Fruit fly (Drosophila melanogaster) whole organism, adult: ENCODE measurements around the gene CG33645.

Experiments used
- CG12768 ChIP-seq: fragments of 200-800 bp; sonication (Bioruptor generic); optimal IDR thresholded peaks from 2 replicates; lab custom pipeline; 2017; ENCODE audit warnings: missing biosample characterization, missing genetic modification characterization, mild to moderate bottlenecking, moderate library complexity, missing genetic modification reagents
- CG33017 ChIP-seq: fragments of 200-800 bp; sonication (Bioruptor generic); optimal IDR thresholded peaks from 2 replicates; lab custom pipeline; 2018; ENCODE audit warnings: missing biosample characterization, mild to moderate bottlenecking, missing genetic modification characterization, moderate library complexity
- CG7101 ChIP-seq: fragments of 200-800 bp; sonication (Bioruptor generic); optimal IDR thresholded peaks from 2 replicates; lab custom pipeline; 2018; ENCODE audit warnings: missing biosample characterization, mild to moderate bottlenecking, missing genetic modification characterization, moderate library complexity
- bab1 ChIP-seq: fragments of 200-800 bp; sonication (Bioruptor generic); optimal IDR thresholded peaks from 3 replicates; lab custom pipeline; 2019; ENCODE audit warnings: missing biosample characterization, mild to moderate bottlenecking, missing genetic modification characterization, moderate library complexity
- kay ChIP-seq: fragments of 200-800 bp; sonication (Bioruptor generic); peaks from one replicate; lab custom pipeline; 2016; ENCODE audit warnings: missing biosample characterization, missing genetic modification characterization, borderline replicate concordance
- ovo ChIP-seq: fragments of 200-800 bp; sonication (Bioruptor generic); optimal IDR thresholded peaks from 2 replicates; lab custom pipeline; 2016; ENCODE audit warnings: missing biosample characterization, missing genetic modification characterization

dm6 chr2L:13541968-13542367, 9.3 kb downstream of the CG33645 start, which contains the start of gene CG16853:
- TF ChIP-seq bab1 (GFP tag; lab: Kevin White, UChicago) (no peak), CG12768 (GFP tag; lab: Kevin White, UChicago) (no peak), ovo (GFP tag; lab: Kevin White, UChicago) (no peak), CG33017 (no peak), kay (GFP tag; lab: Kevin White, UChicago) (no peak), CG7101 (tag; lab: Kevin White, UChicago) (no peak)
